Worm (Caenorhabditis elegans): Measurements from ENCODE around the gene F53A9.3.

The F53A9.3 gene

DNA sequence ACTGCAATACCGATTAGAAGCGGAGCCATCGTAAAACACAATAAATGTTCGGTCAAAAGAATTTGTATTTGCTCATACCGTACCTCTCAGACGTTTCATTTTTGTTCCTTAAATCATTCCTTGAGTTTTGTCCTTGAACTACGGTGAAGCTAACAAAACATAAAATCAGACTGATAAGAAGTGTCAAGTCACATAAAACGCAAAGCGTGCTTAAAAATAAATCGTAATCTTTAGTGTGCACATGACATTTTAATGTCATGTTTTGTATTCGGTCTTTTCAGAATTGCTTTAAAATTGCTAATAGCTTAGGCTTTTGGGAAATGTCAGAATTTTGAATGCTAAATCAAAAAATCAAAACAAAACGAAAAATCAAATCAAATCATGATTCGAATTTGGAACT, 4.5 kb downstream of the F53A9.3 start (continued):
- peak; percentile 83 for TF ChIP-seq dmd-6 (GFP tag; IDR thresholded peaks at IDR 0.05)
- no peak for TF ChIP-seq saeg-2 (GFP tag; IDR thresholded peaks at IDR 0.05)
- TF ChIP-seq daf-12 (tag; optimal IDR thresholded peaks at IDR 0.05), result no peak
- no peak for TF ChIP-seq lin-13 (GFP tag; optimal IDR thresholded peaks at IDR 0.05)
- TF ChIP-seq nhr-41 (GFP tag; IDR thresholded peaks at IDR 0.05), result no peak
- peak; percentile 2 for TF ChIP-seq ztf-7 (tag; optimal IDR thresholded peaks at IDR 0.05)
- no peak for TF ChIP-seq fos-1 (tag; optimal IDR thresholded peaks at IDR 0.05)

DNA sequence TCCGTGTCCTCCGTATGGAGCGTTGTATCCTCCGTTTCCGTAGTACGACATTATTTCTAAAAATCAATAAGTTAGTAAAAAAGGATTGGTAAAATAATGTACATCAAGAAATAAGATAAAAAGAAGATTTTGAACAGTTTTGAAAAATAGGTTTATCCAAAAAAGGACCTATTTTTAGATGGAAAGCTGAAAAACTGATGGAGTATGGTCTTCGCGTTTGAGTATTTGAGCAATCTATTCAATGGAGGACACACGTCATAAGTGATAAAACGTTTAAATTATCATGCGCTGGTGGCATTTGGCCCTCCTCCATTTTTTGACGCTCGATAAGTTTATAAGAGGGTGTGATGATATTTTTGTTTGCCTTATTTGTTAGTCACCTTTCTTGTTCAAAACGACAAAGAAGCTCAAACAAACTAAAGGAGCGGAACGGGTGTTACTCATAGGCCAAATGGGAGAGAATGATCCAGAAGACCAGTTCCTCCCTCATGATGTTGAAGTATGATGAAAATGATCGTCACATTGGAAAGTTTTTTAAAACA, 5.7 kb downstream of the F53A9.3 start, which contains the start of gene F53A9.6:
Gene F53A9.6 (minus strand): TSS at position 51 of the 542 bp plus-strand sequence.
- peak in 1 of 2 experiments; percentile 78 for TF ChIP-seq unc-62 (GFP tag; optimal IDR thresholded peaks at IDR 0.05 in 1 of 2)
- TF ChIP-seq unc-62 (tag; optimal IDR thresholded peaks at IDR 0.05), result no peak
- peak; percentile 21 for TF ChIP-seq mes-2 (tag; optimal IDR thresholded peaks at IDR 0.05; ENCODE audit: poor library complexity, severe bottlenecking)
- TF ChIP-seq ceh-62 (tag; optimal IDR thresholded peaks at IDR 0.05), result no peak
- TF ChIP-seq daf-16 (GFP tag; optimal IDR thresholded peaks at IDR 0.05), result no peak
- peak; percentile 47 for TF ChIP-seq daf-16 (tag; optimal IDR thresholded peaks at IDR 0.05)
- peak; percentile 45; the same call in 1 of the 2 replicates for TF ChIP-seq dmd-6 (GFP tag; IDR thresholded peaks at IDR 0.05)
- TF ChIP-seq dve-1 (tag; optimal IDR thresholded peaks at IDR 0.05; ENCODE audit: insufficient read depth), result peak; percentile 79
- no peak for TF ChIP-seq spr-1 (tag; optimal IDR thresholded peaks at IDR 0.05)
- peak; percentile 63 for TF ChIP-seq hlh-30 (tag; optimal IDR thresholded peaks at IDR 0.05; ENCODE audit: insufficient read depth)
- TF ChIP-seq nhr-6 (tag; optimal IDR thresholded peaks at IDR 0.05), result peak; percentile 86
- TF ChIP-seq mep-1 (tag; optimal IDR thresholded peaks at IDR 0.05), result peak; percentile 33
- TF ChIP-seq pqm-1 (tag; optimal IDR thresholded peaks at IDR 0.05), result peak; percentile 23
- TF ChIP-seq hlh-11 (tag; optimal IDR thresholded peaks at IDR 0.05), result peak; percentile 40
- TF ChIP-seq lsy-2 (tag; optimal IDR thresholded peaks at IDR 0.05), result no peak
- no peak for TF ChIP-seq unc-130 (GFP tag; optimal IDR thresholded peaks at IDR 0.05)

DNA sequence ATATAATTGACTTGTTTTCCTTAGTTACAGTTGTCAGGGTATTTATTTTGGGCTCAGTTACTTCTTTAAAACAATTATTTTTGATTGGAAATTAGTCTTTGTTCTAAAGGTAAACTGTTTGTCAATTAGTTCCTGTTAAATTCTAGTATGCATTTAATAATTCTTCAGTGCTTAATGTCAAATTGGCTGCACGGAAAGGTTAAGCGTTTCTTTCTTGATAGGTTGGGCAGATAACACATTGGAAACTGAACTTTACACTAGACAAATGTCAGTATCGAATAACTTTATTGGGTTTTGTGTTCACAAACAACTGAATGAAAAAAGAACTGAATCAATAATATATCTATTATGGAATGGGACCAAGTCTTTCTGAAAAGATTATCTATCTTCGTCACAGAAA, 6.7 kb downstream of the F53A9.3 start:
- TF ChIP-seq daf-16 (GFP tag; optimal IDR thresholded peaks at IDR 0.05), result no peak
- TF ChIP-seq daf-16 (tag; optimal IDR thresholded peaks at IDR 0.05), result peak; percentile 66
- peak; percentile 42 for TF ChIP-seq dve-1 (tag; optimal IDR thresholded peaks at IDR 0.05; ENCODE audit: insufficient read depth)
- TF ChIP-seq unc-62 (GFP tag; optimal IDR thresholded peaks at IDR 0.05 in 1 of 2), result no peak
- no peak for TF ChIP-seq unc-62 (tag; optimal IDR thresholded peaks at IDR 0.05)
- peak; percentile 16 for TF ChIP-seq aha-1 (tag)
- TF ChIP-seq rbr-2 (tag; optimal IDR thresholded peaks at IDR 0.05), result no peak
- no peak for TF ChIP-seq nhr-76 (tag; optimal IDR thresholded peaks at IDR 0.05)
- TF ChIP-seq dmd-6 (GFP tag; IDR thresholded peaks at IDR 0.05), result peak; percentile 42
- no peak for TF ChIP-seq ceh-82 (tag; optimal IDR thresholded peaks at IDR 0.05)
- TF ChIP-seq php-3 (GFP tag; IDR thresholded peaks at IDR 0.05), result 0 out of 2 replicates have a peak, but pooled peaks have one; percentile 10

- TF ChIP-seq unc-62 (GFP tag; optimal IDR thresholded peaks at IDR 0.05 in 1 of 2), result peak in 1 of 2 experiments; percentile 60
- no peak for TF ChIP-seq unc-62 (tag; optimal IDR thresholded peaks at IDR 0.05)
- peak; percentile 25 for TF ChIP-seq aha-1 (tag)
- TF ChIP-seq snpc-4 (tag; optimal IDR thresholded peaks at IDR 0.05), result no peak
- TF ChIP-seq dve-1 (tag; optimal IDR thresholded peaks at IDR 0.05; ENCODE audit: insufficient read depth), result peak; percentile 13
Observed at ce11 chrX:8716822-8717221, 8.7 kb downstream of the F53A9.3 start, which contains the start of gene F53A9.7. Gene F53A9.7 (minus strand): TSS chrX:8716922.

ce11 chrX:8718153-8718552, 10.0 kb downstream of the F53A9.3 start:
- TF ChIP-seq lin-1 (GFP tag; IDR thresholded peaks at IDR 0.05) (no peak), T20F7.1 (GFP tag; optimal IDR thresholded peaks at IDR 0.05) (peak; percentile 34), cey-2 (tag; optimal IDR thresholded peaks at IDR 0.05; ENCODE audit: borderline replicate concordance, insufficient read depth) (no peak), mxl-3 (GFP tag; optimal IDR thresholded peaks at IDR 0.05) (no peak), dve-1 (tag; optimal IDR thresholded peaks at IDR 0.05; ENCODE audit: insufficient read depth) (peak; percentile 69), fkh-10 (GFP tag; optimal IDR thresholded peaks at IDR 0.05) (no peak), sdz-12 (GFP tag; optimal IDR thresholded peaks at IDR 0.05) (no peak), Y105C5A.15 (GFP tag; IDR thresholded peaks at IDR 0.05) (no peak), lir-3 (tag; optimal IDR thresholded peaks at IDR 0.05) (no peak), F44E2.7 (GFP tag; IDR thresholded peaks at IDR 0.05) (no peak), ceh-32 (tag; optimal IDR thresholded peaks at IDR 0.05; ENCODE audit: poor library complexity) (no peak), daf-16 (GFP tag; optimal IDR thresholded peaks at IDR 0.05) (no peak), daf-16 (tag; optimal IDR thresholded peaks at IDR 0.05) (peak; percentile 71), snpc-4 (tag; optimal IDR thresholded peaks at IDR 0.05) (no peak), nhr-237 (tag; optimal IDR thresholded peaks at IDR 0.05) (no peak), daf-12 (tag; optimal IDR thresholded peaks at IDR 0.05) (no peak), lin-39 (tag; optimal IDR thresholded peaks at IDR 0.05) (no peak), dmd-6 (GFP tag; IDR thresholded peaks at IDR 0.05) (no peak), T26A8.4 (GFP tag; IDR thresholded peaks at IDR 0.05) (0 out of 2 replicates have a peak, but pooled peaks have one; percentile 10), ceh-44 (GFP tag; IDR thresholded peaks at IDR 0.05) (no peak)

Data from whole organism, L4 larva.